Fruit fly (Drosophila melanogaster): ENCODE measurements around the gene Tfb4.

DNA sequence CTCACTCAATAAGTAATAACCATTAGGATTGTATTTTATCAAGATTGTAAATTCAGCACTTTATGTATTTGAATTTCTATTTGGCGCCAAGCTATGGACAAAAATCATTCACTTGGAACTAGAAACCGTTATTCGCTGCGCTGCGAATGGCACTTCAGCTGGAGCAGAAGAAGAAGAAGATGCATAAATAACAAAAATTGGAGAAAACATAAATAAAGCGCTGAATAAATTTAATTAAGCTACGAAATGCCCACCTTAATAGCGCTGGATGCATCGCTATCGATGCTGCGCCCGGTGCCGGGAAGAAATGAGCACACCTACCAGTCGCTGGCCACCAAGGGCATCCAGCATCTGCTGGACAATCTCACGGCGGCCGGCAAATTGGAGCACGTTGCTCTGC, 13.8 kb upstream of the Tfb4 start, which contains the start of gene IntS14:
- TF ChIP-seq usp (GFP tag; optimal IDR thresholded peaks at IDR 0.05), result no peak
- TF ChIP-seq pan (optimal IDR thresholded peaks at IDR 0.05), result no peak
- no peak for TF ChIP-seq psq (optimal IDR thresholded peaks at IDR 0.05)
- no peak for TF ChIP-seq Dll (optimal IDR thresholded peaks at IDR 0.05)
- no peak for TF ChIP-seq CG8478 (optimal IDR thresholded peaks at IDR 0.05)
- TF ChIP-seq EcR (GFP tag; optimal IDR thresholded peaks at IDR 0.05), result no peak
